Worm (Caenorhabditis elegans) whole organism, L2 larva: ENCODE measurements around the gene ced-11.

Experiments
- ama-1 ChIP-seq: fragments of 150-350 bp; optimal IDR thresholded peaks from 2 replicates; lab custom pipeline; 2018; ENCODE audit warnings: inconsistent platforms
- mdl-1 ChIP-seq, 2 experiments: fragments of 150-350 bp in 1 of 2; sonication (generic microtip) in 1 of 2; optimal IDR thresholded peaks; 2 replicates each; lab custom pipeline; 2017; ENCODE audit warnings: missing biosample characterization in 2 of 2, missing genetic modification characterization in 2 of 2
- nhr-237 ChIP-seq: fragments of 150-350 bp; optimal IDR thresholded peaks from 2 replicates; lab custom pipeline; 2014; ENCODE audit warnings: missing biosample characterization, missing genetic modification characterization
- skn-1 ChIP-seq: sonication (generic microtip); optimal IDR thresholded peaks from 2 replicates; lab custom pipeline; 2017; ENCODE audit warnings: missing biosample characterization, missing genetic modification characterization
- ztf-11 ChIP-seq: sonication (generic microtip); optimal IDR thresholded peaks from 2 replicates; lab custom pipeline; 2017; ENCODE audit warnings: missing biosample characterization, missing genetic modification characterization

DNA sequence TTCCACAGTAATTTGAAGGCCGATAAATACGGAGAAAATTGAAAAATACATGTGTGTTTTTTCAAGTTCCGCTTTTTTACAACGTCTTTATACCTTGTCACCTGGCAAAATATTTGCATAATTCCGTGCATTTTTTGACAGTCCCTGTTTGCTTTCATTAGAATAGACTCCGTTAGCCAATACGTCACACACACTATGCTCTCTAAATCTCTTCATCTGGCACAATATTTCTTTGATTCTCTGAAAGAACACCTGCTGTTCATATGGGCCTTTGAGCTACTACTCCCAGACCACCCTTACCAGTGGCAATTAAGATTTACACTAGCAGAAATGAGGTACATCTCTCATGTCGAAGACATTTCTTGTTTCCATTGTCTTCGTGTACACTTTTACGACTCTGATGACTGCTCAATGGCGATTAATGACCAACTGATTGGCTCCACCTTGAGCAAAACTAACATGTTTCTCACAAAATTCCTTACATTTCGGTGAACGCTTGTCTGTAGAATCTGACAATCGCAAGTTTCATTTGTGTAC lies 974 bp upstream of the ced-11 start, which contains the start of gene grl-11:
- TF ChIP-seq mdl-1 (tag; optimal IDR thresholded peaks at IDR 0.05; lab: Kevin White, UChicago) (no peak), nhr-237 (tag; lab: Kevin White, UChicago) (no peak), skn-1 (no peak), ztf-11 (tag; lab: Kevin White, UChicago) (no peak), ama-1 (lab: Kevin White, UChicago) (no peak)
